Fruit fly (Drosophila melanogaster) whole organism, embryonic: ENCODE measurements around the gene CG7579.
A peak's percentile ranks its signal among the peaks of the same experiment; 100 is the strongest.

Source experiments
- Atf-2 ChIP-seq: fragments of 200-800 bp; sonication (Bioruptor generic); optimal IDR thresholded peaks from 2 replicates; lab custom pipeline; 2016; ENCODE audit warnings: missing biosample characterization, missing genetic modification characterization
- CG10321 ChIP-seq: fragments of 200-800 bp; sonication (Bioruptor generic); IDR thresholded peaks from 2 replicates; pipeline ENCODE4 v1.3.6; 2022; ENCODE audit warnings: missing biosample characterization, missing genetic modification characterization
- CG10565 ChIP-seq: fragments of 200-800 bp; sonication (Bioruptor generic); optimal IDR thresholded peaks from 3 replicates; lab custom pipeline; 2016; ENCODE audit warnings: missing biosample characterization, mild to moderate bottlenecking, missing genetic modification characterization
- CG10979 ChIP-seq: fragments of 200-800 bp; sonication (Bioruptor generic); optimal IDR thresholded peaks from 2 replicates; lab custom pipeline; 2018; ENCODE audit warnings: missing biosample characterization, mild to moderate bottlenecking, missing genetic modification characterization, moderate library complexity
- CG11247 ChIP-seq: fragments of 200-800 bp; sonication (Bioruptor generic); IDR thresholded peaks from 2 replicates; pipeline ENCODE4 v1.3.6; 2022; ENCODE audit warnings: missing biosample characterization, missing genetic modification characterization
- CG11398 ChIP-seq: fragments of 200-800 bp; sonication (Bioruptor generic); optimal IDR thresholded peaks from 2 replicates; lab custom pipeline; 2016; ENCODE audit warnings: missing biosample characterization, missing genetic modification characterization
- CG11723 ChIP-seq: fragments of 200-800 bp; sonication (Bioruptor generic); optimal IDR thresholded peaks from 2 replicates; lab custom pipeline; 2017; ENCODE audit warnings: missing biosample characterization, mild to moderate bottlenecking, missing genetic modification characterization
- CG12071 ChIP-seq: fragments of 200-800 bp; sonication (Bioruptor generic); optimal IDR thresholded peaks from 3 replicates; lab custom pipeline; 2018; ENCODE audit warnings: missing biosample characterization, mild to moderate bottlenecking, missing genetic modification characterization
- CG12659 ChIP-seq: fragments of 200-800 bp; sonication (Bioruptor generic); optimal IDR thresholded peaks from 3 replicates; lab custom pipeline; 2017; ENCODE audit warnings: mild to moderate bottlenecking, missing biosample characterization, missing genetic modification reagents, missing genetic modification characterization
- CG13296 ChIP-seq: fragments of 200-800 bp; sonication (Bioruptor generic); optimal IDR thresholded peaks from 3 replicates; lab custom pipeline; 2018; ENCODE audit warnings: missing biosample characterization, mild to moderate bottlenecking, missing genetic modification characterization
- CG15479 ChIP-seq: fragments of 200-800 bp; sonication (Bioruptor generic); optimal IDR thresholded peaks from 3 replicates; lab custom pipeline; 2019; ENCODE audit warnings: missing biosample characterization, mild to moderate bottlenecking, missing genetic modification characterization, moderate library complexity
- CG15601 ChIP-seq: fragments of 200-800 bp; sonication (Bioruptor generic); optimal IDR thresholded peaks from 3 replicates; lab custom pipeline; 2019; ENCODE audit warnings: missing biosample characterization, mild to moderate bottlenecking, missing genetic modification characterization, moderate library complexity
- CG18764 ChIP-seq: fragments of 200-800 bp; sonication (Bioruptor generic); optimal IDR thresholded peaks from 3 replicates; lab custom pipeline; 2016; ENCODE audit warnings: missing biosample characterization, missing genetic modification characterization
- CG34422 ChIP-seq: fragments of 200-800 bp; sonication (Bioruptor generic); IDR thresholded peaks from 3 replicates; pipeline ENCODE4 v1.3.6; 2022; ENCODE audit warnings: missing biosample characterization, missing genetic modification characterization
- CG6765 ChIP-seq: fragments of 200-800 bp; sonication (Bioruptor generic); optimal IDR thresholded peaks from 3 replicates; lab custom pipeline; 2017; ENCODE audit warnings: missing biosample characterization, mild to moderate bottlenecking, missing genetic modification characterization
- CG7963 ChIP-seq: fragments of 200-800 bp; sonication (Bioruptor generic); IDR thresholded peaks from 3 replicates; pipeline ENCODE4 v1.3.6; 2022; ENCODE audit warnings: missing biosample characterization, missing genetic modification characterization; ENCODE audit not compliant: partially characterized antibody
- CTCF ChIP-seq: fragments of 200-800 bp; sonication (Bioruptor generic); optimal IDR thresholded peaks from 2 replicates; lab custom pipeline; 2017; ENCODE audit warnings: missing biosample characterization, mild to moderate bottlenecking, missing genetic modification characterization, moderate library complexity
- CrebB ChIP-seq: fragments of 200-800 bp; sonication (Bioruptor generic); optimal IDR thresholded peaks from 3 replicates; lab custom pipeline; 2018; ENCODE audit warnings: missing biosample characterization, mild to moderate bottlenecking, missing genetic modification characterization
- D ChIP-seq, 2 experiments: fragments of 200-800 bp in 1 of 2; fragments of >200 bp in 1 of 2; sonication (Bioruptor generic) in 1 of 2; optimal IDR thresholded peaks; 2 replicates in 1 of 2; 3 replicates in 1 of 2; lab custom pipeline; 2017; ENCODE audit warnings: mild to moderate bottlenecking in 1 of 2, missing biosample characterization in 1 of 2, missing genetic modification characterization in 1 of 2, missing genetic modification reagents in 1 of 2
- Dip2 ChIP-seq: fragments of 200-800 bp; sonication (Bioruptor generic); IDR thresholded peaks from 2 replicates; pipeline ENCODE4 v1.3.6; 2022; ENCODE audit warnings: missing biosample characterization, missing genetic modification characterization
- Dref ChIP-seq: fragments of 200-800 bp; sonication (Bioruptor generic); IDR thresholded peaks from 2 replicates; pipeline ENCODE4 v1.3.6; 2022; ENCODE audit warnings: missing biosample characterization, missing genetic modification characterization
- E2f1 ChIP-seq: fragments of 200-800 bp; sonication (Bioruptor generic); IDR thresholded peaks from 2 replicates; pipeline ENCODE4 v1.3.6; 2022; ENCODE audit warnings: missing biosample characterization, missing genetic modification characterization
- Hmr ChIP-seq: fragments of 200-800 bp; sonication (Bioruptor generic); optimal IDR thresholded peaks from 3 replicates; lab custom pipeline; 2017; ENCODE audit warnings: mild to moderate bottlenecking, missing biosample characterization, missing genetic modification reagents, missing genetic modification characterization
- Hmx ChIP-seq: fragments of 200-800 bp; sonication (Bioruptor generic); optimal IDR thresholded peaks from 2 replicates; lab custom pipeline; 2016; ENCODE audit warnings: missing biosample characterization, missing genetic modification characterization
- Mes4 ChIP-seq: fragments of 200-800 bp; sonication (Bioruptor generic); optimal IDR thresholded peaks from 2 replicates; lab custom pipeline; 2016; ENCODE audit warnings: missing biosample characterization, missing genetic modification characterization
- Mrtf ChIP-seq: fragments of 200-800 bp; sonication (Bioruptor generic); IDR thresholded peaks from 3 replicates; pipeline ENCODE4 v1.3.6; 2022; ENCODE audit warnings: missing biosample characterization, missing genetic modification characterization
- Oli ChIP-seq: fragments of 200-800 bp; sonication (Bioruptor generic); optimal IDR thresholded peaks from 2 replicates; lab custom pipeline; 2018; ENCODE audit warnings: missing biosample characterization, mild to moderate bottlenecking, missing genetic modification characterization, moderate library complexity
- PHDP ChIP-seq: fragments of 200-800 bp; sonication (Bioruptor generic); optimal IDR thresholded peaks from 3 replicates; lab custom pipeline; 2018; ENCODE audit warnings: missing biosample characterization, mild to moderate bottlenecking, missing genetic modification characterization, moderate library complexity
- Poxn ChIP-seq: fragments of 200-800 bp; sonication (Bioruptor generic); IDR thresholded peaks from 2 replicates; pipeline ENCODE4 v1.3.6; 2022; ENCODE audit warnings: missing biosample characterization, missing genetic modification characterization
- Ravus ChIP-seq: fragments of 200-800 bp; sonication (Bioruptor generic); IDR thresholded peaks from 2 replicates; pipeline ENCODE4 v1.3.6; 2022; ENCODE audit warnings: missing biosample characterization, missing genetic modification characterization
- Xrp1 ChIP-seq: fragments of 200-800 bp; sonication (Bioruptor generic); IDR thresholded peaks from 2 replicates; pipeline ENCODE4 v1.3.6; 2022; ENCODE audit warnings: missing biosample characterization, missing genetic modification characterization
- ap ChIP-seq: fragments of 200-800 bp; sonication (Bioruptor generic); IDR thresholded peaks from 2 replicates; pipeline ENCODE4 v1.3.6; 2022; ENCODE audit warnings: missing biosample characterization, missing genetic modification characterization
- ara ChIP-seq: fragments of 200-800 bp; sonication (Bioruptor generic); IDR thresholded peaks from 2 replicates; pipeline ENCODE4 v1.3.6; 2022; ENCODE audit warnings: missing biosample characterization, missing genetic modification characterization
- bab2 ChIP-seq: fragments of 200-800 bp; sonication (Bioruptor generic); optimal IDR thresholded peaks from 2 replicates; lab custom pipeline; 2016; ENCODE audit warnings: missing biosample characterization, missing genetic modification characterization
- btn ChIP-seq: fragments of 200-800 bp; sonication (Bioruptor generic); optimal IDR thresholded peaks from 2 replicates; lab custom pipeline; 2016; ENCODE audit warnings: missing biosample characterization, missing genetic modification characterization
- cad ChIP-seq: fragments of >200 bp; optimal IDR thresholded peaks from 2 replicates; lab custom pipeline; 2017; ENCODE audit warnings: missing biosample characterization, missing genetic modification characterization
- chif ChIP-seq, 2 experiments: fragments of 200-800 bp; sonication (Bioruptor generic); optimal IDR thresholded peaks; 3 replicates each; lab custom pipeline; 2016; ENCODE audit warnings: missing biosample characterization in 2 of 2, missing genetic modification characterization in 2 of 2
- danr ChIP-seq: fragments of 200-800 bp; sonication (Bioruptor generic); IDR thresholded peaks from 2 replicates; pipeline ENCODE4 v1.3.6; 2022; ENCODE audit warnings: missing biosample characterization, missing genetic modification characterization
- ewg ChIP-seq: fragments of 200-800 bp; sonication (Bioruptor generic); optimal IDR thresholded peaks from 3 replicates; lab custom pipeline; 2017; ENCODE audit warnings: mild to moderate bottlenecking, missing biosample characterization, missing genetic modification reagents, missing genetic modification characterization
- eyg ChIP-seq: fragments of 200-800 bp; sonication (Bioruptor generic); optimal IDR thresholded peaks from 3 replicates; lab custom pipeline; 2016; ENCODE audit warnings: missing biosample characterization, missing genetic modification characterization
- grau ChIP-seq: fragments of 200-800 bp; optimal IDR thresholded peaks from 3 replicates; lab custom pipeline; 2019; ENCODE audit warnings: missing biosample characterization, mild to moderate bottlenecking, missing genetic modification characterization, moderate library complexity
- hth ChIP-seq: fragments of >200 bp; optimal IDR thresholded peaks from 2 replicates; lab custom pipeline; 2017; ENCODE audit warnings: inconsistent platforms
- lab ChIP-seq: fragments of 200-800 bp; sonication (Bioruptor generic); optimal IDR thresholded peaks from 3 replicates; lab custom pipeline; 2017; ENCODE audit warnings: missing biosample characterization, missing genetic modification characterization, mild to moderate bottlenecking, moderate library complexity, missing genetic modification reagents
- mam ChIP-seq: fragments of 200-800 bp; sonication (Bioruptor generic); optimal IDR thresholded peaks from 3 replicates; lab custom pipeline; 2016; ENCODE audit warnings: missing biosample characterization, missing genetic modification characterization
- nom ChIP-seq: fragments of 200-800 bp; sonication (Bioruptor generic); optimal IDR thresholded peaks from 2 replicates; lab custom pipeline; 2017; ENCODE audit warnings: missing biosample characterization, missing genetic modification characterization, mild to moderate bottlenecking, moderate library complexity, missing genetic modification reagents
- odd ChIP-seq: fragments of 200-800 bp; sonication (Bioruptor generic); optimal IDR thresholded peaks from 2 replicates; lab custom pipeline; 2017; ENCODE audit warnings: missing biosample characterization, mild to moderate bottlenecking, missing genetic modification characterization
- sim ChIP-seq: fragments of 200-800 bp; sonication (Bioruptor generic); IDR thresholded peaks from 2 replicates; pipeline ENCODE4 v1.3.6; 2022; ENCODE audit warnings: missing biosample characterization, missing genetic modification characterization
- tup ChIP-seq: fragments of 200-800 bp; sonication (Bioruptor generic); optimal IDR thresholded peaks from 2 replicates; lab custom pipeline; 2016; ENCODE audit warnings: missing biosample characterization, mild to moderate bottlenecking, missing genetic modification characterization, moderate library complexity
- unpg ChIP-seq: fragments of 200-800 bp; sonication (Bioruptor generic); optimal IDR thresholded peaks from 3 replicates; lab custom pipeline; 2018; ENCODE audit warnings: missing biosample characterization, mild to moderate bottlenecking, missing genetic modification characterization, moderate library complexity
- vvl ChIP-seq: fragments of 200-800 bp; sonication (Bioruptor generic); IDR thresholded peaks from 2 replicates; pipeline ENCODE4 v1.3.6; 2022; ENCODE audit warnings: missing biosample characterization, missing genetic modification characterization
- zen2 ChIP-seq: fragments of 200-800 bp; sonication (Bioruptor generic); IDR thresholded peaks from 3 replicates; pipeline ENCODE4 v1.3.6; 2022; ENCODE audit warnings: missing biosample characterization, missing genetic modification characterization; ENCODE audit not compliant: partially characterized antibody

The CG7579 gene

DNA sequence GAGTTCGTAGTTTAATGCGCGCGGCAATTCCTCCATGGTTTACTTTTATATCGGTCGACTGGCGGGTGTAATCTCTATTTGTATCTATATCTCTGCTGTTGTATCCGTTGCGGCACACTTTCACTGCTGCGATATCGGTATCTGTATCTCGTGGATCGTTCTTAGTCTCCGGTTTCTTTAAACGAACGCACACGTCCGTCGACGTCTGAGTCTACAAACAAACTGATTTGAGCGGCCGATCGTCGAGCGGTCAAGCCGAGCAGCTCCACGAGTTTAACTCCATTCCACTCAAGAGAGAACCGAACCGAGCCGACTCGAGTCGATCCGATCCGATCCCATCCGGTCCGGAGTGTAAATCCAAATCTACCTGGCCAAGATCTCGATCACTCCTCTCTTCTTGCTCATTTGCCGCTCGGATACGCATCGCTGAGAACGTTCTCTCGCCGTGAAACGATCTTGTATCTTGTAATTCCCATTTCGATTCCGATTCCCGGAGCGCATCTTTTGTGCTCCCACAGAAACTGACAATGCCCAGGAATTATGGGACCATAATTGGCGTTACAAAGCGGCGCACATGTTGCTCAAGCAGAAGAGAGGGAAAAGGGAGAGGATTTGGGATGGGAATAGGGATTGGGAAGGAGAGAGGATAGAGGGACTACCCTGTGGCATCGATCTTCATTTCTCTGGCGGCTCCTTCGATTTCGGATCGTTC is 16.5 kb upstream of the CG7579 start, which contains the start of gene comm2 (continued):
- TF ChIP-seq D (optimal IDR thresholded peaks at IDR 0.05; lab: Kevin White, UChicago) = peak; percentile 93
- TF ChIP-seq D (GFP tag; optimal IDR thresholded peaks at IDR 0.05; lab: Kevin White, UChicago) = no peak
- TF ChIP-seq Ravus (GFP tag; lab: Robert Waterston, UW) = no peak
- TF ChIP-seq tup = no peak
- TF ChIP-seq chif (GFP tag; optimal IDR thresholded peaks at IDR 0.05; lab: Kevin White, UChicago) = no peak
- no peak for TF ChIP-seq Poxn (GFP tag; lab: Robert Waterston, UW)
- peak; percentile 15 for TF ChIP-seq CG12071 (GFP tag; lab: Kevin White, UChicago)
- TF ChIP-seq CG15479 (GFP tag; lab: Kevin White, UChicago) = peak; percentile 70
- TF ChIP-seq vvl (GFP tag; lab: Robert Waterston, UW) = peak; percentile 63; the same call in 1 of the 2 replicates
- TF ChIP-seq CG10321 (GFP tag; lab: Robert Waterston, UW) = no peak
- no peak for TF ChIP-seq CG13296
- no peak for TF ChIP-seq Xrp1 (GFP tag; lab: Robert Waterston, UW)
- TF ChIP-seq lab (GFP tag; lab: Kevin White, UChicago) = no peak
- TF ChIP-seq CG11398 (GFP tag; lab: Kevin White, UChicago) = no peak
- no peak for TF ChIP-seq CTCF
- TF ChIP-seq ara (GFP tag; lab: Robert Waterston, UW) = no peak
- TF ChIP-seq CG12659 (GFP tag; lab: Kevin White, UChicago) = no peak
- TF ChIP-seq mam (GFP tag; lab: Kevin White, UChicago) = no peak
- peak; percentile 22 for TF ChIP-seq nom
- TF ChIP-seq Hmr (GFP tag; lab: Kevin White, UChicago) = no peak
- TF ChIP-seq PHDP (tag; lab: Kevin White, UChicago) = no peak
- peak; percentile 63 for TF ChIP-seq zen2 (GFP tag; lab: Robert Waterston, UW)
- TF ChIP-seq unpg (GFP tag; lab: Kevin White, UChicago) = no peak
- no peak for TF ChIP-seq CG34422 (GFP tag; lab: Robert Waterston, UW)
- TF ChIP-seq bab2 (GFP tag; lab: Kevin White, UChicago) = no peak
- TF ChIP-seq Dip2 (GFP tag; lab: Robert Waterston, UW) = no peak
- TF ChIP-seq CG7963 = no peak
- TF ChIP-seq ewg (GFP tag; lab: Kevin White, UChicago) = no peak
- no peak for TF ChIP-seq CG11723 (GFP tag; lab: Kevin White, UChicago)
- TF ChIP-seq CG10979 (tag; lab: Kevin White, UChicago) = no peak
- TF ChIP-seq ap (GFP tag; lab: Robert Waterston, UW) = no peak
- no peak for TF ChIP-seq btn
- no peak for TF ChIP-seq eyg (GFP tag; lab: Kevin White, UChicago)
- TF ChIP-seq cad (GFP tag; lab: Kevin White, UChicago) = no peak
- TF ChIP-seq E2f1 (GFP tag; lab: Robert Waterston, UW) = no peak
- TF ChIP-seq hth (lab: Kevin White, UChicago) = no peak
- no peak for TF ChIP-seq Hmx
- no peak for TF ChIP-seq Atf-2 (GFP tag; lab: Kevin White, UChicago)
- no peak for TF ChIP-seq Mrtf (GFP tag; lab: Robert Waterston, UW)
- no peak for TF ChIP-seq CG10565
- TF ChIP-seq CrebB = no peak
- no peak for TF ChIP-seq Mes4
- no peak for TF ChIP-seq sim (GFP tag; lab: Robert Waterston, UW)
- no peak for TF ChIP-seq danr (GFP tag; lab: Robert Waterston, UW)
- no peak for TF ChIP-seq odd (GFP tag; lab: Kevin White, UChicago)
- TF ChIP-seq Oli = no peak
- no peak for TF ChIP-seq CG18764
- TF ChIP-seq Dref (GFP tag; lab: Robert Waterston, UW) = no peak
- TF ChIP-seq CG11247 (GFP tag; lab: Robert Waterston, UW) = no peak
- TF ChIP-seq grau (tag; lab: Kevin White, UChicago) = no peak
- no peak for TF ChIP-seq CG6765
- TF ChIP-seq CG15601 = no peak
